Fruit fly (Drosophila melanogaster) whole organism, embryonic: ENCODE results near the gene BORCS6.

ENCODE experiments used
- Atf-2 ChIP-seq: fragments of 200-800 bp; sonication (Bioruptor generic); optimal IDR thresholded peaks from 2 replicates; lab custom pipeline; 2016; ENCODE audit warnings: missing biosample characterization, missing genetic modification characterization
- Bgb ChIP-seq: fragments of 200-800 bp; sonication (Bioruptor generic); IDR thresholded peaks from 2 replicates; pipeline ENCODE4 v1.3.6; 2022; ENCODE audit warnings: missing biosample characterization, missing genetic modification characterization; ENCODE audit not compliant: partially characterized antibody
- CG10267 ChIP-seq: fragments of 200-800 bp; sonication (Bioruptor generic); optimal IDR thresholded peaks from 2 replicates; lab custom pipeline; 2018; ENCODE audit warnings: missing biosample characterization, mild to moderate bottlenecking, missing genetic modification characterization, moderate library complexity
- CG10431 ChIP-seq: fragments of 200-800 bp; sonication (Bioruptor generic); optimal IDR thresholded peaks from 3 replicates; lab custom pipeline; 2018; ENCODE audit warnings: missing biosample characterization, mild to moderate bottlenecking, missing genetic modification characterization
- CG10543 ChIP-seq: fragments of 200-800 bp; sonication (Bioruptor generic); optimal IDR thresholded peaks from 3 replicates; lab custom pipeline; 2017; ENCODE audit warnings: missing biosample characterization, mild to moderate bottlenecking, missing genetic modification characterization, moderate library complexity
- CG10959 ChIP-seq: fragments of 200-800 bp; sonication (Bioruptor generic); IDR thresholded peaks from 2 replicates; pipeline ENCODE4 v1.3.6; 2022; ENCODE audit warnings: missing biosample characterization, missing genetic modification characterization
- CG11093 ChIP-seq: fragments of 200-800 bp; sonication (Bioruptor generic); IDR thresholded peaks from 3 replicates; pipeline ENCODE4 v1.3.6; 2022; ENCODE audit warnings: missing biosample characterization, missing genetic modification characterization
- CG11504 ChIP-seq: fragments of 200-800 bp; sonication (Bioruptor generic); optimal IDR thresholded peaks from 3 replicates; lab custom pipeline; 2019; ENCODE audit warnings: missing biosample characterization, mild to moderate bottlenecking, missing genetic modification characterization, moderate library complexity
- CG15269 ChIP-seq: fragments of 200-800 bp; sonication (Bioruptor generic); optimal IDR thresholded peaks from 2 replicates; lab custom pipeline; 2018; ENCODE audit warnings: missing biosample characterization, mild to moderate bottlenecking, missing genetic modification characterization, moderate library complexity
- CG18599 ChIP-seq: fragments of 200-800 bp; sonication (Bioruptor generic); optimal IDR thresholded peaks from 3 replicates; lab custom pipeline; 2017; ENCODE audit warnings: missing biosample characterization, missing genetic modification characterization, mild to moderate bottlenecking, moderate library complexity, missing genetic modification reagents
- CG2120 ChIP-seq: fragments of 200-800 bp; sonication (Bioruptor generic); optimal IDR thresholded peaks from 3 replicates; lab custom pipeline; 2016; ENCODE audit warnings: missing biosample characterization, missing genetic modification characterization
- CG30403 ChIP-seq: fragments of 200-800 bp; sonication (Bioruptor generic); optimal IDR thresholded peaks from 3 replicates; lab custom pipeline; 2016; ENCODE audit warnings: missing biosample characterization, missing genetic modification characterization
- CG3281 ChIP-seq: fragments of 200-800 bp; sonication (Bioruptor generic); optimal IDR thresholded peaks from 3 replicates; lab custom pipeline; 2017; ENCODE audit warnings: missing biosample characterization, mild to moderate bottlenecking, missing genetic modification characterization
- CG34224 ChIP-seq: fragments of 200-800 bp; sonication (Bioruptor generic); IDR thresholded peaks from 3 replicates; pipeline ENCODE4 v1.3.6; 2022; ENCODE audit warnings: missing biosample characterization, missing genetic modification characterization; ENCODE audit not compliant: partially characterized antibody
- CG43689 ChIP-seq: fragments of 200-800 bp; sonication (Bioruptor generic); IDR thresholded peaks from 2 replicates; pipeline ENCODE4 v1.3.6; 2022; ENCODE audit warnings: missing biosample characterization, missing genetic modification characterization
- CG4404 ChIP-seq: fragments of 200-800 bp; sonication (Bioruptor generic); IDR thresholded peaks from 2 replicates; pipeline ENCODE4 v1.3.6; 2022; ENCODE audit warnings: missing biosample characterization, missing genetic modification characterization
- CG4820 ChIP-seq: fragments of 200-800 bp; sonication (Bioruptor generic); optimal IDR thresholded peaks from 3 replicates; lab custom pipeline; 2016; ENCODE audit warnings: missing biosample characterization, missing genetic modification characterization
- CG5245 ChIP-seq: fragments of 200-800 bp; sonication (Bioruptor generic); optimal IDR thresholded peaks from 3 replicates; lab custom pipeline; 2016; ENCODE audit warnings: missing biosample characterization, missing genetic modification characterization
- CG6791 ChIP-seq: fragments of 200-800 bp; sonication (Bioruptor generic); IDR thresholded peaks from 3 replicates; pipeline ENCODE4 v1.3.6; 2022; ENCODE audit warnings: missing biosample characterization, missing genetic modification characterization; ENCODE audit not compliant: partially characterized antibody
- CG6854 ChIP-seq: fragments of 200-800 bp; sonication (Bioruptor generic); optimal IDR thresholded peaks from 3 replicates; lab custom pipeline; 2017; ENCODE audit warnings: missing biosample characterization, mild to moderate bottlenecking, missing genetic modification characterization
- CG7556 ChIP-seq: fragments of 200-800 bp; sonication (Bioruptor generic); optimal IDR thresholded peaks from 2 replicates; lab custom pipeline; 2017; ENCODE audit warnings: missing biosample characterization, mild to moderate bottlenecking, missing genetic modification characterization
- CG8089 ChIP-seq: fragments of 200-800 bp; sonication (Bioruptor generic); optimal IDR thresholded peaks from 3 replicates; lab custom pipeline; 2016; ENCODE audit warnings: missing biosample characterization, missing genetic modification characterization
- CG8290 ChIP-seq, 3 experiments: fragments of 200-800 bp; sonication (Bioruptor generic); optimal IDR thresholded peaks; 2 replicates each; lab custom pipeline; 2016 to 2019; ENCODE audit warnings: missing biosample characterization in 3 of 3, missing genetic modification characterization in 3 of 3, mild to moderate bottlenecking in 2 of 3, moderate library complexity in 1 of 3
- CG8924 ChIP-seq: fragments of 200-800 bp; optimal IDR thresholded peaks from 3 replicates; lab custom pipeline; 2019; ENCODE audit warnings: missing biosample characterization, mild to moderate bottlenecking, missing genetic modification characterization, moderate library complexity
- Dfd ChIP-seq, 2 experiments: fragments of >200 bp; optimal IDR thresholded peaks; 2 replicates each; lab custom pipeline; 2017; ENCODE audit warnings: missing biosample characterization in 2 of 2, missing genetic modification characterization in 2 of 2
- Ets65A ChIP-seq: fragments of 200-800 bp; sonication (Bioruptor generic); peaks from one replicate; lab custom pipeline; 2016; ENCODE audit warnings: missing biosample characterization, missing genetic modification characterization
- GATAe ChIP-seq: fragments of 200-800 bp; sonication (Bioruptor generic); conservative IDR thresholded peaks from 2 replicates; pipeline ENCODE4 v1.3.6; 2022; ENCODE audit warnings: missing biosample characterization, missing genetic modification characterization
- Gsc ChIP-seq: fragments of 200-800 bp; sonication (Bioruptor generic); IDR thresholded peaks from 2 replicates; pipeline ENCODE4 v1.3.6; 2022; ENCODE audit warnings: missing biosample characterization, missing genetic modification characterization
- Hmx ChIP-seq: fragments of 200-800 bp; sonication (Bioruptor generic); optimal IDR thresholded peaks from 2 replicates; lab custom pipeline; 2016; ENCODE audit warnings: missing biosample characterization, missing genetic modification characterization
- Hr39 ChIP-seq: fragments of >200 bp; optimal IDR thresholded peaks from 2 replicates; lab custom pipeline; 2017
- Jarid2 ChIP-seq: fragments of 200-800 bp; sonication (Bioruptor generic); optimal IDR thresholded peaks from 3 replicates; lab custom pipeline; 2017; ENCODE audit warnings: mild to moderate bottlenecking, missing biosample characterization, missing genetic modification reagents, missing genetic modification characterization
- Nf-YA ChIP-seq: fragments of 200-800 bp; sonication (Bioruptor generic); IDR thresholded peaks from 2 replicates; pipeline ENCODE4 v1.3.6; 2022; ENCODE audit warnings: missing biosample characterization, missing genetic modification characterization
- ara ChIP-seq: fragments of 200-800 bp; sonication (Bioruptor generic); IDR thresholded peaks from 2 replicates; pipeline ENCODE4 v1.3.6; 2022; ENCODE audit warnings: missing biosample characterization, missing genetic modification characterization
- ash1 ChIP-seq: fragments of 200-800 bp; sonication (Bioruptor generic); optimal IDR thresholded peaks from 2 replicates; lab custom pipeline; 2018; ENCODE audit warnings: missing biosample characterization, mild to moderate bottlenecking, missing genetic modification characterization
- bowl ChIP-seq: fragments of 200-800 bp; sonication (Bioruptor generic); IDR thresholded peaks from 2 replicates; pipeline ENCODE4 v1.3.6; 2022; ENCODE audit warnings: missing biosample characterization, missing genetic modification characterization
- chm ChIP-seq: fragments of 200-800 bp; sonication (Bioruptor generic); IDR thresholded peaks from 2 replicates; pipeline ENCODE4 v1.3.6; 2022; ENCODE audit warnings: missing biosample characterization, missing genetic modification characterization
- corto ChIP-seq: fragments of 200-800 bp; sonication (Bioruptor generic); optimal IDR thresholded peaks from 2 replicates; lab custom pipeline; 2016; ENCODE audit warnings: missing biosample characterization, mild to moderate bottlenecking, missing genetic modification characterization, moderate library complexity
- dpn ChIP-seq, 2 experiments: fragments of 200-800 bp; sonication (Bioruptor generic); optimal IDR thresholded peaks; 3 replicates each; lab custom pipeline; 2016; ENCODE audit warnings: missing biosample characterization in 2 of 2, missing genetic modification characterization in 2 of 2
- ham ChIP-seq: fragments of 200-800 bp; sonication (Bioruptor generic); IDR thresholded peaks from 2 replicates; pipeline ENCODE4 v1.3.6; 2022; ENCODE audit warnings: missing biosample characterization, missing genetic modification characterization
- lola ChIP-seq, 3 experiments: fragments of >200 bp in 2 of 3; fragments of 200-800 bp in 1 of 3; sonication (Bioruptor generic) in 1 of 3; optimal IDR thresholded peaks; 2 replicates each; lab custom pipeline; 2017 to 2019; ENCODE audit warnings: missing biosample characterization in 3 of 3, missing genetic modification characterization in 3 of 3, mild to moderate bottlenecking in 1 of 3, moderate library complexity in 1 of 3
- peb ChIP-seq: fragments of 200-800 bp; sonication (Bioruptor generic); IDR thresholded peaks from 2 replicates; pipeline ENCODE4 v1.3.6; 2022; ENCODE audit warnings: missing biosample characterization, missing genetic modification characterization
- psq ChIP-seq: fragments of 200-800 bp; sonication (Bioruptor generic); optimal IDR thresholded peaks from 2 replicates; lab custom pipeline; 2017; ENCODE audit warnings: missing biosample characterization, missing genetic modification characterization
- row ChIP-seq: fragments of 200-800 bp; sonication (Bioruptor generic); IDR thresholded peaks from 3 replicates; pipeline ENCODE4 v1.3.6; 2022; ENCODE audit warnings: missing biosample characterization, missing genetic modification characterization
- tll ChIP-seq, 2 experiments: fragments of 200-800 bp in 1 of 2; fragments of >200 bp in 1 of 2; sonication (Bioruptor generic) in 1 of 2; optimal IDR thresholded peaks; 2 replicates each; lab custom pipeline; 2017 to 2019; ENCODE audit warnings: missing biosample characterization in 2 of 2, missing genetic modification characterization in 2 of 2, mild to moderate bottlenecking in 1 of 2, moderate library complexity in 1 of 2
- tup ChIP-seq: fragments of 200-800 bp; sonication (Bioruptor generic); optimal IDR thresholded peaks from 2 replicates; lab custom pipeline; 2016; ENCODE audit warnings: missing biosample characterization, mild to moderate bottlenecking, missing genetic modification characterization, moderate library complexity
- unpg ChIP-seq: fragments of 200-800 bp; sonication (Bioruptor generic); optimal IDR thresholded peaks from 3 replicates; lab custom pipeline; 2018; ENCODE audit warnings: missing biosample characterization, mild to moderate bottlenecking, missing genetic modification characterization, moderate library complexity

Gene BORCS6

DNA sequence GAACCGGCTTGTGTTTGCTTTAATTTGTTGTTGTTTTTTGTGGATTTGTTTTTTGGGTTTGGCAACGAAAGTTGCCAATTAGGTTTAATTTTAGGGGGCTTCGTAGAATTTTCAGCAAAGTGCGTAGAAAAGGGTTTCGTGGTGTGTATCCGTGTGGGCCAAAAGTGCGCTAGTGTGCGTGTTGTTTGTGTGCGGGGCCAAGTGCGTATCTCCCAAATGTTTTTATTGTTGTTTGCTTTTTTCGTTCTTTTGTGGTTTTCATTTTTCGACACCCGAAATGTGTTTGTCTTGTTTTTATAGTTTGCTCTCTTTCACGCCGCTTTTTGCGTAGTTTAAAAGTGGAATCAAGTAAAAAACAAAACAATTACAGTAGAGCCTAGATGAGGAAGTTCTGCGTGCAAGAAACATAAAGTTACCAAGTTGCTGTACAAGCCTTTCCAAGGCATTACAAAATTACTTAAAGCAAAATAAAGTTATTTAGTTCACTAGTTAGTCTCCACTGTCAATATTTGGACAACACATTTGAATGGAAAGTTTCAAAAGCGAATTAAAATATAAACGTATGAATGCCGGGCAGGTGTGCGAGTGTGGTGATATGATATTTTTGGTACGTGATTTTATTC is 6.3 kb downstream of the BORCS6 start (continued):
- peak; percentile 14 for TF ChIP-seq psq (GFP tag; lab: Kevin White, UChicago)
- peak; percentile 36; the same call in 1 of the 2 replicates for TF ChIP-seq CG10959 (GFP tag; lab: Robert Waterston, UW)
- peak; percentile 73 for TF ChIP-seq CG8924 (tag; lab: Kevin White, UChicago)
- TF ChIP-seq bowl (GFP tag; lab: Robert Waterston, UW): no peak
- no peak for TF ChIP-seq tll (GFP tag; optimal IDR thresholded peaks at IDR 0.05; lab: Kevin White, UChicago)
- peak; percentile 66; the same call in 2 of the 3 replicates for TF ChIP-seq CG11093 (GFP tag; lab: Robert Waterston, UW)
- peak; percentile 77 to 89 for TF ChIP-seq dpn (GFP tag; optimal IDR thresholded peaks at IDR 0.05; lab: Kevin White, UChicago)

DNA sequence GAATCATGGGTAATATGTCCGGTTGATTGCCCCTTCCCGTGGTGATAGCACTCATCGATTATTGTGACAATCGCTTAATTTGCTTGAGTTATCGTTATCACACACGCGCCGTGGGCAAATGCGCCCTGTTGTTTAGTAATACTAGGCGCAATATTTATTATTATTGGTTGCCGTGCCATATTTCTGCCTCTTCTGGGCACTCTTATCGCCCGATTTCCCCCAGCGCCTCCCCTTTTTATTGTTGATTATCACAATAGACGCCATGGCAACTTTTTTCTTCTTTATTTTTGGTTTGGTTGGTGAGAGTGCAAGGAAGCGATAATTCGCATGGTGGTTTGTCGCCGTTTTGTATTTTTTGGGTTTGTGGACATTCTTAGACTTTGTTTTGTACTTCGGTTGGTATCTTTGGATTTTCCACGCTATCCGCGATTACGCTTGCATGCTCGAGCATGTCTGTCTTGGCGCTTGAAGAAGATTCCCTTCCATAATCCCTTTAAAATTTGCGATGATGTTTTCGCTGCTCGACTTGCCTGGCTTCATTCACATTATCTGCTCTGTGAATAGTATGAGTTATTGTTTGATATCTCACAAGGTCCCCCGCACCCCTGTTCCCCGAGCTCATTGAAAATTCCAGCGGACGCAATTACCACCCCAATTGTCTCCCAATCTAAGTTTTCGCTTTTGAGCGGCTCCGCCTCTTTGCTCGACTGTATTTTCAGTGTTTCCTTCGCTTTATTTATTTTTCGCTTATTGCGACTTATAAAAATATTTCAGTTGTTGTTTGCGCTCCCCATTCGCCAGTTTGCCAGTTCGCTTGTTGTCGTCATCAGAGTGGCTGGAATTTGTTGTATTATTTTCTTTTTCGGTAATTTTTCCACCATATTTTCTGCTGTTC is 7.9 kb downstream of the BORCS6 start:
- TF ChIP-seq Ets65A (GFP tag; lab: Kevin White, UChicago) (no peak), CG5245 (GFP tag; lab: Kevin White, UChicago) (no peak), chm (no peak), ham (no peak), CG3281 (peak; percentile 32), CG4404 (GFP tag; lab: Robert Waterston, UW) (no peak), peb (GFP tag; lab: Robert Waterston, UW) (no peak), Hr39 (lab: Kevin White, UChicago) (no peak), ash1 (peak; percentile 28), CG11504 (tag; lab: Kevin White, UChicago) (no peak), CG4820 (GFP tag; lab: Kevin White, UChicago) (no peak), CG2120 (GFP tag; lab: Kevin White, UChicago) (peak; percentile 28), CG7556 (GFP tag; lab: Kevin White, UChicago) (no peak), row (no peak), CG10543 (GFP tag; lab: Kevin White, UChicago) (peak; percentile 64), CG15269 (tag; lab: Kevin White, UChicago) (peak; percentile 15), Atf-2 (GFP tag; lab: Kevin White, UChicago) (no peak), Dfd (GFP tag; optimal IDR thresholded peaks at IDR 0.05; lab: Kevin White, UChicago) (no peak), tup (GFP tag; lab: Kevin White, UChicago) (no peak), CG8290 (GFP tag; optimal IDR thresholded peaks at IDR 0.05; lab: Kevin White, UChicago) (no peak), CG8290 (tag; optimal IDR thresholded peaks at IDR 0.05; lab: Kevin White, UChicago) (peak in 1 of 2 experiments; percentile 25), lola (GFP tag; optimal IDR thresholded peaks at IDR 0.05; lab: Kevin White, UChicago) (no peak), ara (GFP tag; lab: Robert Waterston, UW) (no peak), CG10267 (tag; lab: Kevin White, UChicago) (no peak), unpg (GFP tag; lab: Kevin White, UChicago) (no peak), corto (GFP tag; lab: Kevin White, UChicago) (peak; percentile 18), Gsc (GFP tag; lab: Robert Waterston, UW) (no peak), CG30403 (GFP tag; lab: Kevin White, UChicago) (no peak), Hmx (GFP tag; lab: Kevin White, UChicago) (no peak), CG6791 (GFP tag; lab: Robert Waterston, UW) (no peak), CG8089 (GFP tag; lab: Kevin White, UChicago) (no peak), CG10431 (GFP tag; lab: Kevin White, UChicago) (no peak), CG43689 (GFP tag; lab: Robert Waterston, UW) (no peak), CG6854 (peak; percentile 21), GATAe (peak; percentile 89), Bgb (no peak; the same call in 1 of the 2 replicates), CG18599 (GFP tag; lab: Kevin White, UChicago) (peak; percentile 61), Jarid2 (GFP tag; lab: Kevin White, UChicago) (no peak), Nf-YA (0 out of 2 replicates have a peak, but pooled peaks have one; percentile 11), CG34224 (no peak)
